Fruit fly (Drosophila melanogaster) whole organism, wandering third instar larva: ENCODE data around the gene xit.

ENCODE experiments used
- Abd-B ChIP-seq: fragments of >200 bp; optimal IDR thresholded peaks from 2 replicates; lab custom pipeline; 2017; ENCODE audit warnings: missing biosample characterization, missing genetic modification characterization
- CG32264 ChIP-seq: fragments of 200-800 bp; sonication (Bioruptor generic); optimal IDR thresholded peaks from 2 replicates; lab custom pipeline; 2016; ENCODE audit warnings: missing biosample characterization, missing genetic modification characterization
- CrebA ChIP-seq: fragments of 200-800 bp; sonication (Bioruptor generic); optimal IDR thresholded peaks from 2 replicates; lab custom pipeline; 2016; ENCODE audit warnings: missing biosample characterization, mild to moderate bottlenecking, missing genetic modification characterization, borderline replicate concordance
- Dfd ChIP-seq: fragments of >200 bp; optimal IDR thresholded peaks from 2 replicates; lab custom pipeline; 2017; ENCODE audit warnings: missing biosample characterization, missing genetic modification characterization
- Hr78 ChIP-seq: fragments of >200 bp; optimal IDR thresholded peaks from 2 replicates; lab custom pipeline; 2017; ENCODE audit warnings: missing biosample characterization, missing genetic modification characterization
- Jra ChIP-seq: sonication (Bioruptor generic); optimal IDR thresholded peaks from 2 replicates; lab custom pipeline; 2016; ENCODE audit warnings: missing biosample characterization, missing genetic modification characterization
- Myc ChIP-seq: fragments of >200 bp; optimal IDR thresholded peaks from 2 replicates; lab custom pipeline; 2017
- Sp1 ChIP-seq: fragments of 200-800 bp; sonication (Bioruptor generic); optimal IDR thresholded peaks from 3 replicates; lab custom pipeline; 2019; ENCODE audit warnings: missing biosample characterization, mild to moderate bottlenecking, missing genetic modification characterization, moderate library complexity
- Vsx2 ChIP-seq: fragments of 200-300, 225-300 bp; sonication (Bioruptor generic); optimal IDR thresholded peaks from 2 replicates; lab custom pipeline; 2018; ENCODE audit warnings: missing biosample characterization, missing genetic modification characterization; ENCODE audit not compliant: partially characterized antibody
- dl ChIP-seq, 2 experiments: fragments of 175-275, 200-275 bp in 1 of 2; fragments of 200-275 bp in 1 of 2; sonication (Bioruptor generic); optimal IDR thresholded peaks; lab custom pipeline; 2018; ENCODE audit warnings: mild to moderate bottlenecking in 2 of 2, missing biosample characterization in 2 of 2, missing genetic modification characterization in 2 of 2, moderate library complexity in 2 of 2; ENCODE audit not compliant: partially characterized antibody in 2 of 2, insufficient read depth in 1 of 2
- dmrt93B ChIP-seq: fragments of 200-800 bp; sonication (Bioruptor generic); optimal IDR thresholded peaks from 2 replicates; lab custom pipeline; 2018; ENCODE audit warnings: missing biosample characterization, mild to moderate bottlenecking, missing genetic modification characterization
- fru ChIP-seq: fragments of 200-800 bp; sonication (Bioruptor generic); optimal IDR thresholded peaks from 3 replicates; lab custom pipeline; 2016; ENCODE audit warnings: missing biosample characterization, mild to moderate bottlenecking, missing genetic modification characterization
- usp ChIP-seq: fragments of >200 bp; optimal IDR thresholded peaks from 2 replicates; lab custom pipeline; 2017; ENCODE audit warnings: missing biosample characterization, missing genetic modification characterization
- woc ChIP-seq: sonication (Bioruptor generic); optimal IDR thresholded peaks from 2 replicates; lab custom pipeline; 2016; ENCODE audit warnings: missing biosample characterization, mild to moderate bottlenecking, missing genetic modification characterization

- no peak for TF ChIP-seq Jra (GFP tag; lab: Kevin White, UChicago)
- no peak for TF ChIP-seq Sp1 (GFP tag; lab: Kevin White, UChicago)
- no peak for TF ChIP-seq Dfd (GFP tag; lab: Kevin White, UChicago)
- no peak for TF ChIP-seq dl (GFP tag; optimal IDR thresholded peaks at IDR 0.05; lab: Kevin White, UChicago; ENCODE audit: insufficient read depth in 1 of 2, partially characterized antibody in 2 of 2)
- TF ChIP-seq Myc (lab: Kevin White, UChicago), result no peak
- no peak for TF ChIP-seq fru (GFP tag; lab: Kevin White, UChicago)
- no peak for TF ChIP-seq CrebA (GFP tag; lab: Kevin White, UChicago)
- no peak for TF ChIP-seq usp
- TF ChIP-seq Vsx2 (GFP tag; lab: Kevin White, UChicago), result no peak
- no peak for TF ChIP-seq CG32264 (GFP tag; lab: Kevin White, UChicago)
- no peak for TF ChIP-seq Abd-B (GFP tag; lab: Kevin White, UChicago)
- no peak for TF ChIP-seq woc
- TF ChIP-seq dmrt93B (GFP tag; lab: Kevin White, UChicago), result no peak
- no peak for TF ChIP-seq Hr78 (GFP tag; lab: Kevin White, UChicago)
Observed at dm6 chrX:6869770-6870404, 49.1 kb downstream of the xit start.
